Worm (Caenorhabditis elegans) whole organism, early embryonic: ENCODE data around the gene F25D1.5.

Experiments used
- aly-1 ChIP-seq: sonication (generic microtip); optimal IDR thresholded peaks from 2 replicates; lab custom pipeline; 2016; ENCODE audit warnings: missing genetic modification characterization, missing compliant biosample characterization
- ama-1 ChIP-seq: fragments of 150-350 bp; optimal IDR thresholded peaks from 2 replicates; lab custom pipeline; 2014
- hmg-4 ChIP-seq: fragments of 200-800 bp; sonication (Bioruptor generic); optimal IDR thresholded peaks from 2 replicates; lab custom pipeline; 2018; ENCODE audit warnings: mild to moderate bottlenecking, missing genetic modification characterization, missing compliant biosample characterization
- tbx-11 ChIP-seq: fragments of 200-800 bp; sonication (Bioruptor generic); IDR thresholded peaks from 2 replicates; pipeline ENCODE4 v1.3.6; 2022; ENCODE audit warnings: missing genetic modification characterization, missing compliant biosample characterization

ce11 chrV:10546749-10547148, at the start of gene F25D1.5:
- TF ChIP-seq tbx-11 (GFP tag; lab: Robert Waterston, UW) = no peak
- no peak for TF ChIP-seq ama-1 (lab: Kevin White, UChicago)
- TF ChIP-seq aly-1 (tag; lab: Kevin White, UChicago) = no peak
- TF ChIP-seq hmg-4 (GFP tag; lab: Kevin White, UChicago) = no peak
